Worm (Caenorhabditis elegans): Measurements from ENCODE around the gene F57G4.11.

F57G4.11 gene

ce11 chrV:17659228-17659627 lies 34.2 kb downstream of the F57G4.11 start, which contains the start of gene fbxa-108:
Gene fbxa-108 (minus strand): TSS chrV:17659385.
- TF ChIP-seq B0310.2 (tag; optimal IDR thresholded peaks at IDR 0.05) (no peak), scrt-1 (GFP tag; IDR thresholded peaks at IDR 0.05) (no peak), ama-1 (optimal IDR thresholded peaks at IDR 0.05) (no peak), ceh-36 (tag; optimal IDR thresholded peaks at IDR 0.05) (no peak), aly-1 (tag; optimal IDR thresholded peaks at IDR 0.05) (no peak)

ce11 chrV:17660003-17660402 lies 35.0 kb downstream of the F57G4.11 start, which contains the start of gene dgat-2:
Gene dgat-2 (plus strand): TSS chrV:17660303.
- TF ChIP-seq flt-1 (GFP tag; IDR thresholded peaks at IDR 0.05) (no peak), ceh-36 (tag; optimal IDR thresholded peaks at IDR 0.05) (no peak), tbx-37 (GFP tag; conservative IDR thresholded peaks at IDR 0.05) (no peak), tra-4 (tag; optimal IDR thresholded peaks at IDR 0.05) (no peak), hnd-1 (tag; optimal IDR thresholded peaks at IDR 0.05) (no peak), ama-1 (optimal IDR thresholded peaks at IDR 0.05) (no peak), tbx-11 (GFP tag; IDR thresholded peaks at IDR 0.05) (no peak), hmg-4 (GFP tag; optimal IDR thresholded peaks at IDR 0.05) (no peak), scrt-1 (GFP tag; IDR thresholded peaks at IDR 0.05) (no peak), F13C5.2 (tag; optimal IDR thresholded peaks at IDR 0.05) (no peak), B0310.2 (tag; optimal IDR thresholded peaks at IDR 0.05) (no peak), aly-1 (tag; optimal IDR thresholded peaks at IDR 0.05) (no peak), ets-7 (tag; optimal IDR thresholded peaks at IDR 0.05) (no peak)

- TF ChIP-seq hmg-4 (GFP tag; optimal IDR thresholded peaks at IDR 0.05) (no peak), B0310.2 (tag; optimal IDR thresholded peaks at IDR 0.05) (no peak), tbx-11 (GFP tag; IDR thresholded peaks at IDR 0.05) (no peak), ets-7 (tag; optimal IDR thresholded peaks at IDR 0.05) (no peak), ceh-13 (GFP tag; optimal IDR thresholded peaks at IDR 0.05) (no peak), F13C5.2 (tag; optimal IDR thresholded peaks at IDR 0.05) (no peak), ama-1 (optimal IDR thresholded peaks at IDR 0.05) (no peak), flt-1 (GFP tag; IDR thresholded peaks at IDR 0.05) (no peak), scrt-1 (GFP tag; IDR thresholded peaks at IDR 0.05) (no peak), aly-1 (tag; optimal IDR thresholded peaks at IDR 0.05) (no peak), tra-4 (tag; optimal IDR thresholded peaks at IDR 0.05) (no peak)
These were observed 37.3 kb downstream of the F57G4.11 start for ce11 chrV:17662260-17662659.

- no peak for TF ChIP-seq F13C5.2 (tag; optimal IDR thresholded peaks at IDR 0.05)
- no peak for TF ChIP-seq flt-1 (GFP tag; IDR thresholded peaks at IDR 0.05)
- TF ChIP-seq sea-1 (GFP tag; conservative IDR thresholded peaks at IDR 0.05) = 0 out of 2 replicates have a peak, but pooled peaks have one; percentile 25
These were observed 39.4 kb downstream of the F57G4.11 start for ce11 chrV:17664367-17664766.

ce11 chrV:17665906-17666305 lies 40.9 kb downstream of the F57G4.11 start, which contains the start of gene F59A1.11:
Gene F59A1.11 (minus strand): TSS chrV:17666006.
- TF ChIP-seq ama-1 (optimal IDR thresholded peaks at IDR 0.05) (no peak), hnd-1 (tag; optimal IDR thresholded peaks at IDR 0.05) (no peak), tbx-11 (GFP tag; IDR thresholded peaks at IDR 0.05) (no peak), aly-1 (tag; optimal IDR thresholded peaks at IDR 0.05) (no peak), tra-4 (tag; optimal IDR thresholded peaks at IDR 0.05) (no peak), F13C5.2 (tag; optimal IDR thresholded peaks at IDR 0.05) (no peak), B0310.2 (tag; optimal IDR thresholded peaks at IDR 0.05) (no peak), ceh-13 (GFP tag; optimal IDR thresholded peaks at IDR 0.05) (no peak), tbx-37 (GFP tag; conservative IDR thresholded peaks at IDR 0.05) (no peak), hmg-4 (GFP tag; optimal IDR thresholded peaks at IDR 0.05) (no peak), scrt-1 (GFP tag; IDR thresholded peaks at IDR 0.05) (no peak), flt-1 (GFP tag; IDR thresholded peaks at IDR 0.05) (no peak), sea-1 (GFP tag; conservative IDR thresholded peaks at IDR 0.05) (no peak), ceh-36 (tag; optimal IDR thresholded peaks at IDR 0.05) (no peak), pes-1 (GFP tag; IDR thresholded peaks at IDR 0.05) (no peak), hmbx-1 (tag; optimal IDR thresholded peaks at IDR 0.05) (no peak), ets-7 (tag; optimal IDR thresholded peaks at IDR 0.05) (no peak)

ce11 chrV:17667676-17668075 lies 42.7 kb downstream of the F57G4.11 start, which contains the start of gene F59A1.12:
Gene F59A1.12 (minus strand): TSS chrV:17667776.
- no peak for TF ChIP-seq ceh-36 (tag; optimal IDR thresholded peaks at IDR 0.05)
- no peak for TF ChIP-seq hnd-1 (tag; optimal IDR thresholded peaks at IDR 0.05)
- no peak for TF ChIP-seq B0310.2 (tag; optimal IDR thresholded peaks at IDR 0.05)
- TF ChIP-seq pes-1 (GFP tag; IDR thresholded peaks at IDR 0.05) = no peak
- no peak for TF ChIP-seq tra-4 (tag; optimal IDR thresholded peaks at IDR 0.05)
- TF ChIP-seq flt-1 (GFP tag; IDR thresholded peaks at IDR 0.05) = no peak

ce11 chrV:17668531-17668930 lies 43.5 kb downstream of the F57G4.11 start, which contains the start of gene str-89:
Gene str-89 (plus strand): TSS chrV:17668831.
- TF ChIP-seq flt-1 (GFP tag; IDR thresholded peaks at IDR 0.05) (no peak), B0310.2 (tag; optimal IDR thresholded peaks at IDR 0.05) (no peak), tbx-11 (GFP tag; IDR thresholded peaks at IDR 0.05) (no peak), tra-4 (tag; optimal IDR thresholded peaks at IDR 0.05) (no peak), F13C5.2 (tag; optimal IDR thresholded peaks at IDR 0.05) (no peak), ets-7 (tag; optimal IDR thresholded peaks at IDR 0.05) (no peak), hmbx-1 (tag; optimal IDR thresholded peaks at IDR 0.05) (no peak), sea-1 (GFP tag; conservative IDR thresholded peaks at IDR 0.05) (no peak), hnd-1 (tag; optimal IDR thresholded peaks at IDR 0.05) (no peak), aly-1 (tag; optimal IDR thresholded peaks at IDR 0.05) (no peak), tbx-37 (GFP tag; conservative IDR thresholded peaks at IDR 0.05) (no peak), ceh-36 (tag; optimal IDR thresholded peaks at IDR 0.05) (no peak), ceh-13 (GFP tag; optimal IDR thresholded peaks at IDR 0.05) (no peak), pes-1 (GFP tag; IDR thresholded peaks at IDR 0.05) (no peak), ama-1 (optimal IDR thresholded peaks at IDR 0.05) (no peak), scrt-1 (GFP tag; IDR thresholded peaks at IDR 0.05) (no peak), hmg-4 (GFP tag; optimal IDR thresholded peaks at IDR 0.05) (no peak)

ce11 chrV:17673343-17673742 lies 48.3 kb downstream of the F57G4.11 start, which contains the start of gene str-93:
Gene str-93 (minus strand): TSS chrV:17673443.
- TF ChIP-seq ama-1 (optimal IDR thresholded peaks at IDR 0.05) (no peak), tra-4 (tag; optimal IDR thresholded peaks at IDR 0.05) (no peak), flt-1 (GFP tag; IDR thresholded peaks at IDR 0.05) (no peak), F13C5.2 (tag; optimal IDR thresholded peaks at IDR 0.05) (no peak), ceh-36 (tag; optimal IDR thresholded peaks at IDR 0.05) (no peak), ceh-13 (GFP tag; optimal IDR thresholded peaks at IDR 0.05) (no peak), B0310.2 (tag; optimal IDR thresholded peaks at IDR 0.05) (no peak), pes-1 (GFP tag; IDR thresholded peaks at IDR 0.05) (no peak), sea-1 (GFP tag; conservative IDR thresholded peaks at IDR 0.05) (no peak), hmbx-1 (tag; optimal IDR thresholded peaks at IDR 0.05) (no peak), tbx-11 (GFP tag; IDR thresholded peaks at IDR 0.05) (no peak), tbx-37 (GFP tag; conservative IDR thresholded peaks at IDR 0.05) (no peak), hmg-4 (GFP tag; optimal IDR thresholded peaks at IDR 0.05) (no peak), aly-1 (tag; optimal IDR thresholded peaks at IDR 0.05) (no peak)
